Fruit fly (Drosophila melanogaster) whole organism, prepupa: ENCODE data around the gene CG5863.

Experiments
- Blimp-1 ChIP-seq: fragments of 200-800 bp; sonication (Bioruptor generic); optimal IDR thresholded peaks from 3 replicates; lab custom pipeline; 2017; ENCODE audit warnings: missing biosample characterization, missing genetic modification characterization, mild to moderate bottlenecking, moderate library complexity, missing genetic modification reagents
- CG10631 ChIP-seq: fragments of 200-800 bp; sonication (Bioruptor generic); optimal IDR thresholded peaks from 2 replicates; lab custom pipeline; 2016; ENCODE audit warnings: missing biosample characterization, missing genetic modification characterization
- CG10669 ChIP-seq: fragments of 200-800 bp; sonication (Bioruptor generic); optimal IDR thresholded peaks from 3 replicates; lab custom pipeline; 2018; ENCODE audit warnings: missing biosample characterization, mild to moderate bottlenecking, missing genetic modification characterization, moderate library complexity
- CG11762 ChIP-seq: fragments of 200-800 bp; sonication (Bioruptor generic); optimal IDR thresholded peaks from 3 replicates; lab custom pipeline; 2016; ENCODE audit warnings: missing biosample characterization, missing genetic modification characterization; ENCODE audit not compliant: insufficient read depth
- CG11902 ChIP-seq: fragments of 200-800 bp; sonication (Bioruptor generic); optimal IDR thresholded peaks from 3 replicates; lab custom pipeline; 2016; ENCODE audit warnings: missing biosample characterization, missing genetic modification characterization
- CG1621 ChIP-seq: fragments of 200-800 bp; sonication (Bioruptor generic); optimal IDR thresholded peaks from 3 replicates; lab custom pipeline; 2018; ENCODE audit warnings: missing biosample characterization, mild to moderate bottlenecking, missing genetic modification characterization
- CG16779 ChIP-seq: fragments of 200-800 bp; sonication (Bioruptor generic); optimal IDR thresholded peaks from 3 replicates; lab custom pipeline; 2017; ENCODE audit warnings: missing biosample characterization, mild to moderate bottlenecking, missing genetic modification characterization
- CG3032 ChIP-seq: fragments of 200-800 bp; optimal IDR thresholded peaks from 2 replicates; lab custom pipeline; 2019; ENCODE audit warnings: missing biosample characterization, mild to moderate bottlenecking, missing genetic modification characterization, moderate library complexity
- CG31627 ChIP-seq: fragments of 200-800 bp; sonication (Bioruptor generic); optimal IDR thresholded peaks from 3 replicates; lab custom pipeline; 2016; ENCODE audit warnings: missing biosample characterization, missing genetic modification characterization
- CG34406 ChIP-seq: fragments of 200-800 bp; sonication (Bioruptor generic); optimal IDR thresholded peaks from 3 replicates; lab custom pipeline; 2016; ENCODE audit warnings: missing biosample characterization, missing genetic modification characterization
- CG6808 ChIP-seq: fragments of 200-800 bp; sonication (Bioruptor generic); optimal IDR thresholded peaks from 3 replicates; lab custom pipeline; 2017; ENCODE audit warnings: missing biosample characterization, missing genetic modification characterization, mild to moderate bottlenecking, moderate library complexity, missing genetic modification reagents
- CG6854 ChIP-seq: fragments of 200-800 bp; sonication (Bioruptor generic); optimal IDR thresholded peaks from 2 replicates; lab custom pipeline; 2017; ENCODE audit warnings: missing biosample characterization, mild to moderate bottlenecking, missing genetic modification characterization
- CG8632 ChIP-seq: fragments of 200-800 bp; sonication (Bioruptor generic); optimal IDR thresholded peaks from 3 replicates; lab custom pipeline; 2016; ENCODE audit warnings: missing biosample characterization, missing genetic modification characterization
- CG9139 ChIP-seq: fragments of 200-800 bp; sonication (Bioruptor generic); optimal IDR thresholded peaks from 3 replicates; lab custom pipeline; 2017; ENCODE audit warnings: missing biosample characterization, mild to moderate bottlenecking, missing genetic modification characterization
- Eip75B ChIP-seq: fragments of 200-800 bp; sonication (Bioruptor generic); optimal IDR thresholded peaks from 3 replicates; lab custom pipeline; 2016; ENCODE audit warnings: missing biosample characterization, missing genetic modification characterization
- Eip93F ChIP-seq: fragments of 200-800 bp; sonication (Bioruptor generic); optimal IDR thresholded peaks from 2 replicates; lab custom pipeline; 2016; ENCODE audit warnings: missing biosample characterization, mild to moderate bottlenecking, missing genetic modification characterization
- Ets21C ChIP-seq: fragments of 200-800 bp; sonication (Bioruptor generic); optimal IDR thresholded peaks from 3 replicates; lab custom pipeline; 2016; ENCODE audit warnings: missing biosample characterization, missing genetic modification characterization
- Hr39 ChIP-seq: fragments of 200-800 bp; sonication (Bioruptor generic); optimal IDR thresholded peaks from 2 replicates; lab custom pipeline; 2016; ENCODE audit warnings: missing biosample characterization, missing genetic modification characterization
- Lpt ChIP-seq: fragments of 200-800 bp; sonication (Bioruptor generic); optimal IDR thresholded peaks from 3 replicates; lab custom pipeline; 2016; ENCODE audit warnings: missing biosample characterization, missing genetic modification characterization
- OdsH ChIP-seq: fragments of 200-800 bp; sonication (Bioruptor generic); optimal IDR thresholded peaks from 3 replicates; lab custom pipeline; 2016; ENCODE audit warnings: missing biosample characterization, missing genetic modification characterization
- Smox ChIP-seq: fragments of 200-800 bp; sonication (Bioruptor generic); optimal IDR thresholded peaks from 3 replicates; lab custom pipeline; 2016; ENCODE audit warnings: missing biosample characterization, missing genetic modification characterization
- Sox102F ChIP-seq: fragments of 200-800 bp; sonication (Bioruptor generic); optimal IDR thresholded peaks from 2 replicates; lab custom pipeline; 2016; ENCODE audit warnings: missing biosample characterization, mild to moderate bottlenecking, missing genetic modification characterization
- Sox15 ChIP-seq: fragments of 200-800 bp; sonication (Bioruptor generic); optimal IDR thresholded peaks from 3 replicates; lab custom pipeline; 2016; ENCODE audit warnings: missing biosample characterization, missing genetic modification characterization
- achi ChIP-seq: fragments of 200-800 bp; sonication (Bioruptor generic); optimal IDR thresholded peaks from 3 replicates; lab custom pipeline; 2016; ENCODE audit warnings: missing biosample characterization, missing genetic modification characterization
- acj6 ChIP-seq: fragments of 200-800 bp; sonication (Bioruptor generic); optimal IDR thresholded peaks from 3 replicates; lab custom pipeline; 2016; ENCODE audit warnings: missing biosample characterization, missing genetic modification characterization
- cyc ChIP-seq: fragments of 200-800 bp; sonication (Bioruptor generic); optimal IDR thresholded peaks from 3 replicates; lab custom pipeline; 2016; ENCODE audit warnings: missing biosample characterization, missing genetic modification characterization
- dsx ChIP-seq: fragments of 200-800 bp; optimal IDR thresholded peaks from 3 replicates; lab custom pipeline; 2019; ENCODE audit warnings: missing biosample characterization, mild to moderate bottlenecking, missing genetic modification characterization, moderate library complexity; ENCODE audit not compliant: poor library complexity, severe bottlenecking
- esn ChIP-seq: fragments of 200-800 bp; sonication (Bioruptor generic); optimal IDR thresholded peaks from 2 replicates; lab custom pipeline; 2016; ENCODE audit warnings: missing biosample characterization, mild to moderate bottlenecking, missing genetic modification characterization, moderate library complexity
- fd59A ChIP-seq: fragments of 200-800 bp; sonication (Bioruptor generic); optimal IDR thresholded peaks from 2 replicates; lab custom pipeline; 2017; ENCODE audit warnings: missing biosample characterization, mild to moderate bottlenecking, missing genetic modification characterization, missing genetic modification reagents
- fd85E ChIP-seq: fragments of 200-800 bp; sonication (Bioruptor generic); optimal IDR thresholded peaks from 3 replicates; lab custom pipeline; 2016; ENCODE audit warnings: missing biosample characterization, missing genetic modification characterization
- lz ChIP-seq: fragments of 200-800 bp; sonication (Bioruptor generic); optimal IDR thresholded peaks from 3 replicates; lab custom pipeline; 2016; ENCODE audit warnings: missing biosample characterization, missing genetic modification characterization
- net ChIP-seq: fragments of 200-800 bp; sonication (Bioruptor generic); optimal IDR thresholded peaks from 3 replicates; lab custom pipeline; 2016; ENCODE audit warnings: missing biosample characterization, missing genetic modification characterization
- pdm3 ChIP-seq: fragments of 200-800 bp; sonication (Bioruptor generic); optimal IDR thresholded peaks from 3 replicates; lab custom pipeline; 2016; ENCODE audit warnings: missing biosample characterization, missing genetic modification characterization
- salr ChIP-seq, 2 experiments: fragments of 200-800 bp; sonication (Bioruptor generic); optimal IDR thresholded peaks; 3 replicates each; lab custom pipeline; 2016 to 2018; ENCODE audit warnings: missing biosample characterization in 2 of 2, missing genetic modification characterization in 2 of 2, mild to moderate bottlenecking in 1 of 2
- ss ChIP-seq, 2 experiments: fragments of 200-800 bp; sonication (Bioruptor generic); optimal IDR thresholded peaks; 2 replicates in 1 of 2; 3 replicates in 1 of 2; lab custom pipeline; 2017 to 2018; ENCODE audit warnings: mild to moderate bottlenecking in 2 of 2, missing biosample characterization in 2 of 2, missing genetic modification characterization in 2 of 2, moderate library complexity in 1 of 2
- svp ChIP-seq: fragments of 200-800 bp; sonication (Bioruptor generic); peaks from one replicate; lab custom pipeline; 2016; ENCODE audit warnings: missing biosample characterization, missing genetic modification characterization
- topi ChIP-seq: fragments of 200-800 bp; sonication (Bioruptor generic); optimal IDR thresholded peaks from 3 replicates; lab custom pipeline; 2016; ENCODE audit warnings: missing biosample characterization, missing genetic modification characterization

CG5863 gene

dm6 chr3R:17433117-17433516, 22.2 kb downstream of the CG5863 start:
- no peak for TF ChIP-seq svp (GFP tag; lab: Kevin White, UChicago)
- TF ChIP-seq ss (GFP tag; optimal IDR thresholded peaks at IDR 0.05; lab: Kevin White, UChicago) = peak in 1 of 2 experiments; percentile 93

DNA sequence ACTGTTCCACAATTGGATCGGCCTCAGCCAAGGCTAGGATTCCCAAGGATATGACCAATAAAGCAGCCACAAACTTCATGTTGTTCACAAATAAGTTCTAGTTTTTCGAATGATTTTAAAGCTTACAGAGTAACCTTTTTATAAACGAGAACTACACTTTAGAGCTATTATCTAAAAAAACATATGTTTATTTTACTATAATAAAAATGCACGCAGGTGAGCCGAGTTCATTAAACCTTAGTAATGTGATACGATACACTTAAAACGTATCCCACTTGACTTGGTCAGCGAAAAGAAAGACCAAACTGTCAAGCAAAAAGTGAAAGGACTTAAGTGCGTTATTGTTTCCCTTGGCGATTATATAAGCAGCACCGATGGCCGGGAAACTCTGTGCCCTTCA, 23.4 kb downstream of the CG5863 start, which contains the start of gene CG44090:
TSS of gene CG44090 (minus strand) at position 101 of the 400 bp plus-strand sequence.
- TF ChIP-seq Sox15 (GFP tag; lab: Kevin White, UChicago) (no peak), fd59A (no peak), cyc (GFP tag; lab: Kevin White, UChicago) (no peak), fd85E (no peak), pdm3 (GFP tag; lab: Kevin White, UChicago) (no peak), CG6808 (no peak), achi (no peak), net (GFP tag; lab: Kevin White, UChicago) (no peak), salr (GFP tag; optimal IDR thresholded peaks at IDR 0.05; lab: Kevin White, UChicago) (no peak), Sox102F (no peak), CG1621 (tag; lab: Kevin White, UChicago) (no peak), topi (GFP tag; lab: Kevin White, UChicago) (no peak), CG34406 (GFP tag; lab: Kevin White, UChicago) (no peak), CG10669 (no peak), Smox (GFP tag; lab: Kevin White, UChicago) (no peak), Ets21C (no peak), Eip75B (no peak), OdsH (no peak), Blimp-1 (GFP tag; lab: Kevin White, UChicago) (no peak), CG8632 (GFP tag; lab: Kevin White, UChicago) (no peak)
- TF ChIP-seq, all 60 proteins: peak for 0

- TF ChIP-seq CG16779 (tag; lab: Kevin White, UChicago) (no peak), esn (no peak), Blimp-1 (GFP tag; lab: Kevin White, UChicago) (no peak), pdm3 (GFP tag; lab: Kevin White, UChicago) (no peak), CG3032 (tag; lab: Kevin White, UChicago) (no peak), Sox102F (no peak), lz (GFP tag; lab: Kevin White, UChicago) (no peak), achi (no peak), fd59A (no peak), Hr39 (GFP tag; lab: Kevin White, UChicago) (no peak), Eip93F (GFP tag; lab: Kevin White, UChicago) (no peak), net (GFP tag; lab: Kevin White, UChicago) (no peak), CG9139 (GFP tag; lab: Kevin White, UChicago) (no peak)
These were observed 29.7 kb downstream of the CG5863 start, which contains the start of gene CG14331 for dm6 chr3R:17440628-17441027. TSS of gene CG14331 (minus strand) at chr3R:17440728.

DNA sequence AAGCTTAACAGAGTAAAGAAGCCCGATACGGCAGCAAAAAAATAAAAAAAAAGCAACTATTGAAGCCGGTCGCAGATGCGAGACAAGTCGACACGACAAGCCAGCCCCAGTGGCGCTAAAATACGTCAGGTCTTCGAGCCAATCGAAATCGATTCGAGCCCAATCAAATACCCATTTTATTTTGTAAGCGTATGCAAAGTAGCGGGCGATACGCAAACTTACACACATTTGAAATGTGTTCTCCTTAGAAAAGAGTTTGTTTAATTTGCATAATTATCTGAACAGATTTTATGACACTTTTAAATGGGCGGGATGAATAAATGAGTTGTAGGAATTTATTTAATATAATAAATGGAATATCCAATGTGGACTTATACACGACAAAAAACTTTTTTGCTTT, 36.7 kb downstream of the CG5863 start:
- no peak for TF ChIP-seq CG16779 (tag; lab: Kevin White, UChicago)
- TF ChIP-seq lz (GFP tag; lab: Kevin White, UChicago) = no peak
- TF ChIP-seq Smox (GFP tag; lab: Kevin White, UChicago) = no peak
- no peak for TF ChIP-seq CG10631 (GFP tag; lab: Kevin White, UChicago)
- TF ChIP-seq OdsH = no peak
- TF ChIP-seq, all 60 proteins: peak for 0

dm6 chr3R:17448758-17449157, 37.9 kb downstream of the CG5863 start, which contains the start of gene Eh:
TSS of gene Eh (minus strand) at chr3R:17448858.
- TF ChIP-seq CG31627 (GFP tag; lab: Kevin White, UChicago) = no peak
- TF ChIP-seq Lpt (GFP tag; lab: Kevin White, UChicago) = no peak
- no peak for TF ChIP-seq CG6854 (GFP tag; lab: Kevin White, UChicago)
- TF ChIP-seq Hr39 (GFP tag; lab: Kevin White, UChicago) = no peak
- no peak for TF ChIP-seq svp (GFP tag; lab: Kevin White, UChicago)
- TF ChIP-seq CG8632 (GFP tag; lab: Kevin White, UChicago) = no peak
- no peak for TF ChIP-seq acj6 (GFP tag; lab: Kevin White, UChicago)
- TF ChIP-seq fd85E = no peak
- no peak for TF ChIP-seq dsx
- no peak for TF ChIP-seq CG11902 (GFP tag; lab: Kevin White, UChicago)
- TF ChIP-seq CG11762 (GFP tag; lab: Kevin White, UChicago) = no peak
- no peak for TF ChIP-seq Smox (GFP tag; lab: Kevin White, UChicago)
